Fruit fly (Drosophila melanogaster) S2 (cell line): Measurements from ENCODE around the gene CG46318.

ENCODE experiments used
- CG8478 ChIP-seq: fragments of >200 bp; optimal IDR thresholded peaks from 2 replicates; lab custom pipeline; 2018
- CTCF ChIP-seq, 2 experiments: fragments of >200 bp; optimal IDR thresholded peaks; 2 replicates each; lab custom pipeline; 2018

The CG46318 gene

dm6 chr3R:18731241-18731640 is 50.8 kb downstream of the CG46318 start:
- TF ChIP-seq CG8478 (lab: Kevin White, UChicago) (no peak), CTCF (optimal IDR thresholded peaks at IDR 0.05; lab: Kevin White, UChicago) (no peak)

- no peak for TF ChIP-seq CG8478 (lab: Kevin White, UChicago)
- no peak for TF ChIP-seq CTCF (optimal IDR thresholded peaks at IDR 0.05; lab: Kevin White, UChicago)
These were observed 52.0 kb downstream of the CG46318 start, which contains the start of gene CG14302 for dm6 chr3R:18732381-18732780. CG14302 (plus strand) TSS chr3R:18732681.

dm6 chr3R:18733580-18733979 is 53.2 kb downstream of the CG46318 start:
- TF ChIP-seq CTCF (optimal IDR thresholded peaks at IDR 0.05; lab: Kevin White, UChicago): no peak
- no peak for TF ChIP-seq CG8478 (lab: Kevin White, UChicago)
